Fruit fly (Drosophila melanogaster) whole organism, wandering third instar larva: ENCODE data around the gene bdl.

Experiments
- Dfd ChIP-seq: fragments of >200 bp; optimal IDR thresholded peaks from 2 replicates; lab custom pipeline; 2017; ENCODE audit warnings: missing biosample characterization, missing genetic modification characterization
- GATAd ChIP-seq: sonication (Bioruptor generic); optimal IDR thresholded peaks from 2 replicates; lab custom pipeline; 2016; ENCODE audit warnings: missing biosample characterization, missing genetic modification characterization
- Jra ChIP-seq: sonication (Bioruptor generic); optimal IDR thresholded peaks from 2 replicates; lab custom pipeline; 2016; ENCODE audit warnings: missing biosample characterization, missing genetic modification characterization
- psq ChIP-seq: fragments of 200-800 bp; sonication (Bioruptor generic); optimal IDR thresholded peaks from 3 replicates; lab custom pipeline; 2017; ENCODE audit warnings: missing biosample characterization, mild to moderate bottlenecking, missing genetic modification characterization, moderate library complexity

dm6 chr2L:4286014-4286527 lies 38.3 kb upstream of the bdl start:
- no peak for TF ChIP-seq GATAd (GFP tag; lab: Kevin White, UChicago)
- no peak for TF ChIP-seq Jra (GFP tag; lab: Kevin White, UChicago)
- TF ChIP-seq psq (GFP tag; lab: Kevin White, UChicago) = no peak
- TF ChIP-seq Dfd (GFP tag; lab: Kevin White, UChicago) = no peak
